Fruit fly (Drosophila melanogaster) whole organism, embryonic: ENCODE results near the gene CG15283.

ENCODE experiments used
- B-H1 ChIP-seq: fragments of 200-800 bp; sonication (Bioruptor generic); IDR thresholded peaks from 3 replicates; pipeline ENCODE4 v1.3.6; 2022; ENCODE audit warnings: missing biosample characterization, missing genetic modification characterization
- Bgb ChIP-seq: fragments of 200-800 bp; sonication (Bioruptor generic); IDR thresholded peaks from 2 replicates; pipeline ENCODE4 v1.3.6; 2022; ENCODE audit warnings: missing biosample characterization, missing genetic modification characterization; ENCODE audit not compliant: partially characterized antibody
- CG10274 ChIP-seq: fragments of 200-800 bp; sonication (Bioruptor generic); optimal IDR thresholded peaks from 3 replicates; lab custom pipeline; 2017; ENCODE audit warnings: missing biosample characterization, mild to moderate bottlenecking, missing genetic modification characterization
- CG10431 ChIP-seq: fragments of 200-800 bp; sonication (Bioruptor generic); optimal IDR thresholded peaks from 3 replicates; lab custom pipeline; 2018; ENCODE audit warnings: missing biosample characterization, mild to moderate bottlenecking, missing genetic modification characterization
- CG11093 ChIP-seq: fragments of 200-800 bp; sonication (Bioruptor generic); IDR thresholded peaks from 3 replicates; pipeline ENCODE4 v1.3.6; 2022; ENCODE audit warnings: missing biosample characterization, missing genetic modification characterization
- CG11560 ChIP-seq: fragments of 200-800 bp; sonication (Bioruptor generic); IDR thresholded peaks from 3 replicates; pipeline ENCODE4 v1.3.6; 2022; ENCODE audit warnings: missing biosample characterization, missing genetic modification characterization
- CG11696 ChIP-seq: fragments of 200-800 bp; sonication (Bioruptor generic); IDR thresholded peaks from 2 replicates; pipeline ENCODE4 v1.3.6; 2022; ENCODE audit warnings: missing biosample characterization, missing genetic modification characterization
- CG12071 ChIP-seq: fragments of 200-800 bp; sonication (Bioruptor generic); optimal IDR thresholded peaks from 3 replicates; lab custom pipeline; 2018; ENCODE audit warnings: missing biosample characterization, mild to moderate bottlenecking, missing genetic modification characterization
- CG13775 ChIP-seq: fragments of 200-800 bp; sonication (Bioruptor generic); optimal IDR thresholded peaks from 3 replicates; lab custom pipeline; 2017; ENCODE audit warnings: missing biosample characterization, mild to moderate bottlenecking, missing genetic modification characterization
- CG15696 ChIP-seq: fragments of 200-800 bp; sonication (Bioruptor generic); optimal IDR thresholded peaks from 2 replicates; lab custom pipeline; 2019; ENCODE audit warnings: missing biosample characterization, mild to moderate bottlenecking, missing genetic modification characterization, moderate library complexity
- CG16815 ChIP-seq: fragments of 200-800 bp; sonication (Bioruptor generic); optimal IDR thresholded peaks from 3 replicates; lab custom pipeline; 2017; ENCODE audit warnings: missing biosample characterization, mild to moderate bottlenecking, missing genetic modification characterization
- CG17612 ChIP-seq: fragments of 200-800 bp; sonication (Bioruptor generic); IDR thresholded peaks from 2 replicates; pipeline ENCODE4 v1.3.6; 2022; ENCODE audit warnings: missing biosample characterization, missing genetic modification characterization
- CG1792 ChIP-seq: fragments of 200-800 bp; sonication (Bioruptor generic); optimal IDR thresholded peaks from 2 replicates; lab custom pipeline; 2016; ENCODE audit warnings: missing biosample characterization, missing genetic modification characterization
- CG18764 ChIP-seq: fragments of 200-800 bp; sonication (Bioruptor generic); optimal IDR thresholded peaks from 3 replicates; lab custom pipeline; 2016; ENCODE audit warnings: missing biosample characterization, missing genetic modification characterization
- CG2202 ChIP-seq: fragments of 200-800 bp; sonication (Bioruptor generic); optimal IDR thresholded peaks from 2 replicates; lab custom pipeline; 2018; ENCODE audit warnings: missing biosample characterization, mild to moderate bottlenecking, missing genetic modification characterization
- CG2875 ChIP-seq: fragments of 200-800 bp; sonication (Bioruptor generic); optimal IDR thresholded peaks from 2 replicates; lab custom pipeline; 2017; ENCODE audit warnings: missing biosample characterization, mild to moderate bottlenecking, missing genetic modification characterization, missing genetic modification reagents
- CG4360 ChIP-seq: fragments of 200-800 bp; sonication (Bioruptor generic); IDR thresholded peaks from 2 replicates; pipeline ENCODE4 v1.3.6; 2022; ENCODE audit warnings: missing biosample characterization, missing genetic modification characterization
- CG4617 ChIP-seq: fragments of 200-800 bp; sonication (Bioruptor generic); optimal IDR thresholded peaks from 3 replicates; lab custom pipeline; 2016; ENCODE audit warnings: missing biosample characterization, missing genetic modification characterization, borderline replicate concordance
- CG8281 ChIP-seq: fragments of 200-800 bp; sonication (Bioruptor generic); optimal IDR thresholded peaks from 2 replicates; lab custom pipeline; 2018; ENCODE audit warnings: missing biosample characterization, mild to moderate bottlenecking, missing genetic modification characterization, moderate library complexity
- CG8478 ChIP-seq: fragments of >200 bp; optimal IDR thresholded peaks from 2 replicates; lab custom pipeline; 2018
- CG8765 ChIP-seq: fragments of 200-800 bp; sonication (Bioruptor generic); IDR thresholded peaks from 2 replicates; pipeline ENCODE4 v1.3.6; 2022; ENCODE audit warnings: missing biosample characterization, missing genetic modification characterization
- CoRest ChIP-seq: fragments of 200-800 bp; sonication (Bioruptor generic); optimal IDR thresholded peaks from 3 replicates; lab custom pipeline; 2018; ENCODE audit warnings: missing biosample characterization, mild to moderate bottlenecking, missing genetic modification characterization, moderate library complexity
- Dad ChIP-seq: fragments of 200-800 bp; sonication (Bioruptor generic); optimal IDR thresholded peaks from 3 replicates; lab custom pipeline; 2016; ENCODE audit warnings: missing biosample characterization, missing genetic modification characterization
- Dek ChIP-seq: fragments of 200-800 bp; sonication (Bioruptor generic); optimal IDR thresholded peaks from 3 replicates; lab custom pipeline; 2019; ENCODE audit warnings: missing biosample characterization, mild to moderate bottlenecking, missing genetic modification characterization, moderate library complexity
- Dp ChIP-seq: fragments of 200-800 bp; sonication (Bioruptor generic); optimal IDR thresholded peaks from 2 replicates; lab custom pipeline; 2018; ENCODE audit warnings: missing biosample characterization, mild to moderate bottlenecking, missing genetic modification characterization, moderate library complexity
- ERR ChIP-seq: fragments of 200-800 bp; sonication (Bioruptor generic); optimal IDR thresholded peaks from 2 replicates; lab custom pipeline; 2016; ENCODE audit warnings: missing biosample characterization, missing genetic modification characterization
- Fer1 ChIP-seq: fragments of 200-800 bp; sonication (Bioruptor generic); optimal IDR thresholded peaks from 2 replicates; lab custom pipeline; 2017; ENCODE audit warnings: missing biosample characterization, mild to moderate bottlenecking, missing genetic modification characterization
- MTF-1 ChIP-seq: fragments of 200-800 bp; sonication (Bioruptor generic); optimal IDR thresholded peaks from 2 replicates; lab custom pipeline; 2018; ENCODE audit warnings: missing biosample characterization, mild to moderate bottlenecking, missing genetic modification characterization, borderline replicate concordance
- Usf ChIP-seq: fragments of 200-800 bp; sonication (Bioruptor generic); optimal IDR thresholded peaks from 2 replicates; lab custom pipeline; 2017; ENCODE audit warnings: missing genotype, missing biosample characterization, missing genetic modification characterization
- az2 ChIP-seq: fragments of 200-800 bp; sonication (Bioruptor generic); optimal IDR thresholded peaks from 3 replicates; lab custom pipeline; 2016; ENCODE audit warnings: missing biosample characterization, missing genetic modification characterization
- bsh ChIP-seq, 2 experiments: fragments of 200-800 bp; sonication (Bioruptor generic); optimal IDR thresholded peaks; 2 replicates each; lab custom pipeline; 2017 to 2018; ENCODE audit warnings: mild to moderate bottlenecking in 2 of 2, missing biosample characterization in 2 of 2, missing genetic modification characterization in 2 of 2, moderate library complexity in 1 of 2
- cwo ChIP-seq: fragments of 200-800 bp; sonication (Bioruptor generic); optimal IDR thresholded peaks from 3 replicates; lab custom pipeline; 2017; ENCODE audit warnings: missing biosample characterization, missing genetic modification characterization, mild to moderate bottlenecking, moderate library complexity, missing genetic modification reagents
- ewg ChIP-seq: fragments of 200-800 bp; sonication (Bioruptor generic); optimal IDR thresholded peaks from 3 replicates; lab custom pipeline; 2017; ENCODE audit warnings: mild to moderate bottlenecking, missing biosample characterization, missing genetic modification reagents, missing genetic modification characterization
- fd3F ChIP-seq: fragments of 200-800 bp; sonication (Bioruptor generic); optimal IDR thresholded peaks from 2 replicates; lab custom pipeline; 2018; ENCODE audit warnings: missing biosample characterization, mild to moderate bottlenecking, missing genetic modification characterization, moderate library complexity
- fru ChIP-seq: fragments of >200 bp; optimal IDR thresholded peaks from 2 replicates; lab custom pipeline; 2017
- ftz-f1 ChIP-seq: fragments of 200-800 bp; sonication (Bioruptor generic); optimal IDR thresholded peaks from 2 replicates; lab custom pipeline; 2016; ENCODE audit warnings: missing biosample characterization, missing genetic modification characterization
- gcm ChIP-seq: fragments of 200-800 bp; sonication (Bioruptor generic); optimal IDR thresholded peaks from 2 replicates; lab custom pipeline; 2019; ENCODE audit warnings: missing biosample characterization, mild to moderate bottlenecking, missing genetic modification characterization, moderate library complexity
- gsb ChIP-seq: fragments of 200-800 bp; sonication (Bioruptor generic); IDR thresholded peaks from 2 replicates; pipeline ENCODE4 v1.3.6; 2022; ENCODE audit warnings: missing biosample characterization, missing genetic modification characterization
- hkb ChIP-seq, 2 experiments: fragments of 200-800 bp in 1 of 2; fragments of >200 bp in 1 of 2; sonication (Bioruptor generic) in 1 of 2; IDR thresholded peaks in 1 of 2; optimal IDR thresholded peaks in 1 of 2; 2 replicates each; pipeline versions ENCODE4 v1.3.6 to Lab custom; 2017 to 2022; ENCODE audit warnings: missing biosample characterization in 1 of 2, missing genetic modification characterization in 1 of 2
- jumu ChIP-seq: fragments of 200-800 bp; sonication (Bioruptor generic); optimal IDR thresholded peaks from 3 replicates; lab custom pipeline; 2016; ENCODE audit warnings: missing biosample characterization, missing genetic modification characterization
- odd ChIP-seq: fragments of 200-800 bp; sonication (Bioruptor generic); optimal IDR thresholded peaks from 2 replicates; lab custom pipeline; 2017; ENCODE audit warnings: missing biosample characterization, mild to moderate bottlenecking, missing genetic modification characterization
- row ChIP-seq: fragments of 200-800 bp; sonication (Bioruptor generic); IDR thresholded peaks from 3 replicates; pipeline ENCODE4 v1.3.6; 2022; ENCODE audit warnings: missing biosample characterization, missing genetic modification characterization
- sd ChIP-seq: fragments of 200-800 bp; sonication (Bioruptor generic); optimal IDR thresholded peaks from 3 replicates; lab custom pipeline; 2018; ENCODE audit warnings: missing biosample characterization, mild to moderate bottlenecking, missing genetic modification characterization, moderate library complexity
- sima ChIP-seq: fragments of 200-800 bp; sonication (Bioruptor generic); optimal IDR thresholded peaks from 2 replicates; lab custom pipeline; 2016; ENCODE audit warnings: missing biosample characterization, missing genetic modification characterization
- tin ChIP-seq: fragments of 200-800 bp; sonication (Bioruptor generic); optimal IDR thresholded peaks from 3 replicates; lab custom pipeline; 2016; ENCODE audit warnings: missing biosample characterization, missing genetic modification characterization
- trem ChIP-seq: fragments of 200-800 bp; optimal IDR thresholded peaks from 3 replicates; lab custom pipeline; 2019; ENCODE audit warnings: missing biosample characterization, mild to moderate bottlenecking, missing genetic modification characterization, moderate library complexity
- trh ChIP-seq: fragments of 200-800 bp; sonication (Bioruptor generic); optimal IDR thresholded peaks from 2 replicates; lab custom pipeline; 2016; ENCODE audit warnings: missing biosample characterization, missing genetic modification characterization
- twi ChIP-seq: fragments of 200-800 bp; optimal IDR thresholded peaks from 2 replicates; lab custom pipeline; 2019; ENCODE audit warnings: missing biosample characterization, mild to moderate bottlenecking, missing genetic modification characterization, moderate library complexity
- unpg ChIP-seq: fragments of 200-800 bp; sonication (Bioruptor generic); optimal IDR thresholded peaks from 3 replicates; lab custom pipeline; 2018; ENCODE audit warnings: missing biosample characterization, mild to moderate bottlenecking, missing genetic modification characterization, moderate library complexity
- vfl ChIP-seq: fragments of 200-800 bp; sonication (Bioruptor generic); optimal IDR thresholded peaks from 2 replicates; lab custom pipeline; 2016; ENCODE audit warnings: missing biosample characterization, missing genetic modification characterization
- vnd ChIP-seq: fragments of 200-800 bp; sonication (Bioruptor generic); IDR thresholded peaks from 3 replicates; pipeline ENCODE4 v1.3.6; 2022; ENCODE audit warnings: missing biosample characterization, missing genetic modification characterization; ENCODE audit not compliant: partially characterized antibody

The CG15283 gene

DNA sequence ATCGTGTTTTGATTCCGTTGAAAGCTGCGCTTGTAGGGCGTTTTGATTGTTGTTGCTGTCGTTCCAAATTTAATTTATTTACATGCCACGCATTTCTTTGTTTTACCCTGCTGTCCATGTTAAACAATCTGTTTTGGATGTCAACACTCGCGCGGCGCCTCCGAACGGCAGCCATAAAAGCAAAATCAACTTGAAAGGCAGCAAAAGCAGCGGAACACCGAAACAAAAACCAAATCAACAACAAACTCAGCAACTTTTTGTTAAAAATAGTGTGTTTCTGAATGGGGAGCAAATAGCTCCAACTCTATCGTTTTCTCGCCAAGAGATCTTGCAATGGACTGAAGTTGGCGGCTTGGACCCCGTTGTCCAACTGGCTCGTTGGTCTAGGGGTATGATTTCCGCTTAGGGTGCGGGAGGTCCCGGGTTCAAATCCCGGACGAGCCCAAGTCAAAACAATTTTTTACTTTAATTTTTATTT lies 44.8 kb upstream of the CG15283 start (continued):
- TF ChIP-seq ERR (GFP tag; lab: Kevin White, UChicago) (no peak), fru (lab: Kevin White, UChicago) (no peak), CG4617 (GFP tag; lab: Kevin White, UChicago) (no peak), B-H1 (no peak; the same call in 2 of the 3 replicates), Dp (GFP tag; lab: Kevin White, UChicago) (no peak), CG8478 (lab: Kevin White, UChicago) (no peak), vnd (GFP tag; lab: Robert Waterston, UW) (peak; percentile 68; the same call in 2 of the 3 replicates), CG8765 (no peak), CoRest (tag; lab: Kevin White, UChicago) (no peak), CG10274 (GFP tag; lab: Kevin White, UChicago) (no peak), CG15696 (tag; lab: Kevin White, UChicago) (peak; percentile 26), CG1792 (GFP tag; lab: Kevin White, UChicago) (no peak), vfl (GFP tag; lab: Kevin White, UChicago) (no peak), CG11093 (no peak), Dek (tag; lab: Kevin White, UChicago) (no peak), trh (GFP tag; lab: Kevin White, UChicago) (no peak), ftz-f1 (GFP tag; lab: Kevin White, UChicago) (no peak), CG2202 (no peak), sd (peak; percentile 65), trem (tag; lab: Kevin White, UChicago) (no peak), CG8281 (no peak), sima (GFP tag; lab: Kevin White, UChicago) (no peak), az2 (GFP tag; lab: Kevin White, UChicago) (no peak), CG4360 (GFP tag; lab: Robert Waterston, UW) (peak; percentile 47), CG11560 (tag; lab: Robert Waterston, UW) (no peak), Bgb (GFP tag; lab: Robert Waterston, UW) (peak; percentile 80), CG11696 (no peak), gsb (GFP tag; lab: Robert Waterston, UW) (no peak), CG2875 (GFP tag; lab: Kevin White, UChicago) (no peak), cwo (no peak), MTF-1 (GFP tag; lab: Kevin White, UChicago) (no peak), jumu (GFP tag; lab: Kevin White, UChicago) (no peak), Fer1 (GFP tag; lab: Kevin White, UChicago) (no peak), unpg (peak; percentile 5), Dad (no peak), CG17612 (GFP tag; lab: Robert Waterston, UW) (no peak), ewg (GFP tag; lab: Kevin White, UChicago) (no peak), row (GFP tag; lab: Robert Waterston, UW) (no peak), CG18764 (GFP tag; lab: Kevin White, UChicago) (no peak), CG16815 (GFP tag; lab: Kevin White, UChicago) (no peak), gcm (GFP tag; lab: Kevin White, UChicago) (no peak), hkb (optimal IDR thresholded peaks at IDR 0.05; lab: Kevin White, UChicago) (no peak), hkb (GFP tag; IDR thresholded peaks at IDR 0.05; lab: Robert Waterston, UW) (peak; percentile 58; the same call in 1 of the 2 replicates), CG10431 (no peak), fd3F (GFP tag; lab: Kevin White, UChicago) (peak; percentile 21), tin (GFP tag; lab: Kevin White, UChicago) (no peak), twi (peak; percentile 2), CG12071 (no peak), bsh (GFP tag; optimal IDR thresholded peaks at IDR 0.05; lab: Kevin White, UChicago) (no peak), CG13775 (peak; percentile 1), Usf (GFP tag; lab: Kevin White, UChicago) (no peak), odd (GFP tag; lab: Kevin White, UChicago) (no peak)
